Worm (Caenorhabditis elegans) whole organism, young adult: ENCODE data around the gene madf-1.

Source experiments
- B0035.1 ChIP-seq: sonication (generic microtip); optimal IDR thresholded peaks from 2 replicates; lab custom pipeline; 2016; ENCODE audit warnings: missing genetic modification characterization, mild to moderate bottlenecking, missing compliant biosample characterization, missing genotype, missing genetic modification reagents
- B0261.1 ChIP-seq: sonication (generic microtip); optimal IDR thresholded peaks from 2 replicates; lab custom pipeline; 2016; ENCODE audit warnings: mild to moderate bottlenecking, missing genetic modification characterization, moderate library complexity, missing compliant biosample characterization
- B0336.3 ChIP-seq: fragments of 200-800 bp; sonication (Bioruptor generic); IDR thresholded peaks from 2 replicates; pipeline ENCODE4 v1.3.6; 2022; ENCODE audit warnings: missing genetic modification characterization, missing compliant biosample characterization
- D2030.7 ChIP-seq: fragments of 200-800 bp; sonication (Bioruptor generic); IDR thresholded peaks from 2 replicates; pipeline ENCODE4 v1.3.6; 2022; ENCODE audit warnings: missing genetic modification reagents, missing genetic modification characterization, missing compliant biosample characterization
- F33H1.4 ChIP-seq: fragments of 200-800 bp; sonication (Bioruptor generic); IDR thresholded peaks from 2 replicates; pipeline ENCODE4 v1.3.6; 2022; ENCODE audit warnings: missing genetic modification reagents, missing genetic modification characterization, missing compliant biosample characterization
- F37B4.10 ChIP-seq: fragments of 200-800 bp; sonication (Bioruptor generic); IDR thresholded peaks from 2 replicates; pipeline ENCODE4 v1.3.6; 2022; ENCODE audit warnings: missing genetic modification characterization, missing compliant biosample characterization
- K11D2.4 ChIP-seq: fragments of 200-800 bp; sonication (Bioruptor generic); IDR thresholded peaks from 2 replicates; pipeline ENCODE4 v1.3.6; 2022; ENCODE audit warnings: missing genetic modification reagents, missing genetic modification characterization, missing compliant biosample characterization
- Y95B8A.8 ChIP-seq: fragments of 200-800 bp; sonication (Bioruptor generic); IDR thresholded peaks from 2 replicates; pipeline ENCODE4 v1.3.6; 2022; ENCODE audit warnings: missing genetic modification reagents, missing genetic modification characterization, missing compliant biosample characterization
- ama-1 ChIP-seq, 3 experiments: fragments of 150-350 bp in 1 of 3; sonication (generic microtip) in 2 of 3; optimal IDR thresholded peaks; 2 replicates each; lab custom pipeline; 2014 to 2018; ENCODE audit warnings: missing biosample characterization in 2 of 3, missing genetic modification characterization in 2 of 3, missing genetic modification reagents in 2 of 3
- atf-7 ChIP-seq: sonication (generic microtip); optimal IDR thresholded peaks from 2 replicates; lab custom pipeline; 2017; ENCODE audit warnings: mild to moderate bottlenecking, missing genetic modification characterization, missing compliant biosample characterization
- bed-1 ChIP-seq: fragments of 200-800 bp; sonication (Bioruptor generic); IDR thresholded peaks from 2 replicates; pipeline ENCODE4 v1.3.6; 2022; ENCODE audit warnings: missing genetic modification reagents, missing genetic modification characterization, missing compliant biosample characterization
- cebp-1 ChIP-seq, 2 experiments: fragments of 200-800 bp in 1 of 2; sonication (Bioruptor generic) in 1 of 2; sonication (generic microtip) in 1 of 2; IDR thresholded peaks in 1 of 2; optimal IDR thresholded peaks in 1 of 2; 2 replicates each; pipeline versions ENCODE4 v1.3.6 to Lab custom; 2017 to 2022; ENCODE audit warnings: missing compliant biosample characterization in 2 of 2, missing genetic modification characterization in 2 of 2, mild to moderate bottlenecking in 1 of 2, missing genetic modification reagents in 1 of 2, moderate library complexity in 1 of 2
- ceh-100 ChIP-seq: fragments of 200-800 bp; sonication (Bioruptor generic); IDR thresholded peaks from 2 replicates; pipeline ENCODE4 v1.3.6; 2022; ENCODE audit warnings: missing genetic modification reagents, missing genetic modification characterization, missing compliant biosample characterization
- dox-1 ChIP-seq: fragments of 200-800 bp; sonication (Bioruptor generic); IDR thresholded peaks from 2 replicates; pipeline ENCODE4 v1.3.6; 2022; ENCODE audit warnings: missing genetic modification reagents, missing genetic modification characterization, missing compliant biosample characterization
- dpff-1 ChIP-seq: sonication (generic microtip); optimal IDR thresholded peaks from 2 replicates; lab custom pipeline; 2017; ENCODE audit warnings: mild to moderate bottlenecking, missing genetic modification characterization, missing compliant biosample characterization
- egl-44 ChIP-seq: fragments of 200-800 bp; sonication (Bioruptor generic); IDR thresholded peaks from 2 replicates; pipeline ENCODE4 v1.3.6; 2022; ENCODE audit warnings: missing genetic modification reagents, missing genetic modification characterization, missing compliant biosample characterization
- egrh-3 ChIP-seq: fragments of 200-800 bp; sonication (Bioruptor generic); IDR thresholded peaks from 2 replicates; pipeline ENCODE4 v1.3.6; 2022; ENCODE audit warnings: missing genetic modification reagents, missing genetic modification characterization, missing compliant biosample characterization
- gei-17 ChIP-seq: fragments of 200-800 bp; sonication (Bioruptor generic); optimal IDR thresholded peaks from 2 replicates; lab custom pipeline; 2018; ENCODE audit warnings: mild to moderate bottlenecking, missing genetic modification characterization, missing compliant biosample characterization
- hmg-1.2 ChIP-seq: fragments of 200-800 bp; sonication (Bioruptor generic); IDR thresholded peaks from 2 replicates; pipeline ENCODE4 v1.3.6; 2022; ENCODE audit warnings: missing genetic modification reagents, missing genetic modification characterization, missing compliant biosample characterization
- lag-1 ChIP-seq: fragments of 200-800 bp; sonication (Bioruptor generic); IDR thresholded peaks from 2 replicates; pipeline ENCODE4 v1.3.6; 2022; ENCODE audit warnings: missing genetic modification reagents, missing genetic modification characterization, missing compliant biosample characterization
- lin-26 ChIP-seq: fragments of 200-800 bp; sonication (Bioruptor generic); IDR thresholded peaks from 2 replicates; pipeline ENCODE4 v1.3.6; 2022; ENCODE audit warnings: missing genetic modification reagents, missing genetic modification characterization, missing compliant biosample characterization
- madf-6 ChIP-seq: fragments of 200-800 bp; sonication (Bioruptor generic); IDR thresholded peaks from 2 replicates; pipeline ENCODE4 v1.3.6; 2022; ENCODE audit warnings: missing genetic modification reagents, missing genetic modification characterization, missing compliant biosample characterization
- mcd-1 ChIP-seq: fragments of 200-800 bp; sonication (Bioruptor generic); IDR thresholded peaks from 2 replicates; pipeline ENCODE4 v1.3.6; 2022; ENCODE audit warnings: missing genetic modification reagents, missing genetic modification characterization, missing compliant biosample characterization
- nfya-2 ChIP-seq: fragments of 200-800 bp; sonication (Bioruptor generic); IDR thresholded peaks from 2 replicates; pipeline ENCODE4 v1.3.6; 2022; ENCODE audit warnings: missing genetic modification reagents, missing genetic modification characterization, missing compliant biosample characterization
- nfyb-1 ChIP-seq: fragments of 200-800 bp; sonication (Bioruptor generic); IDR thresholded peaks from 2 replicates; pipeline ENCODE4 v1.3.6; 2022; ENCODE audit warnings: missing genetic modification reagents, missing genetic modification characterization, missing compliant biosample characterization
- pbrm-1 ChIP-seq: fragments of 200-800 bp; sonication (Bioruptor generic); IDR thresholded peaks from 2 replicates; pipeline ENCODE4 v1.3.6; 2022; ENCODE audit warnings: missing genetic modification reagents, missing genetic modification characterization, missing compliant biosample characterization
- rcor-1 ChIP-seq: fragments of 200-800 bp; sonication (Bioruptor generic); IDR thresholded peaks from 2 replicates; pipeline ENCODE4 v1.3.6; 2022; ENCODE audit warnings: missing genetic modification reagents, missing genetic modification characterization, missing compliant biosample characterization
- rpc-1 ChIP-seq, 2 experiments: fragments of 150-350 bp in 1 of 2; sonication (generic microtip) in 1 of 2; optimal IDR thresholded peaks; 2 replicates each; lab custom pipeline; 2014 to 2018; ENCODE audit warnings: missing biosample characterization in 1 of 2, missing genetic modification characterization in 1 of 2, missing genetic modification reagents in 1 of 2, missing genotype in 1 of 2
- snpc-4 ChIP-seq, 5 experiments: fragments of 150-350 bp in 1 of 5; sonication (generic microtip) in 4 of 5; optimal IDR thresholded peaks; 2 replicates each; lab custom pipeline; 2014 to 2018; ENCODE audit warnings: missing genetic modification characterization in 5 of 5, missing biosample characterization in 3 of 5, antibody characterized with exemption in 2 of 5, mild to moderate bottlenecking in 2 of 5, missing compliant biosample characterization in 2 of 5, missing genotype in 2 of 5, moderate library complexity in 2 of 5, missing genetic modification reagents in 1 of 5
- somi-1 ChIP-seq: fragments of 200-800 bp; sonication (Bioruptor generic); optimal IDR thresholded peaks from 2 replicates; lab custom pipeline; 2018; ENCODE audit warnings: mild to moderate bottlenecking, missing genetic modification characterization, missing compliant biosample characterization
- tbp1 ChIP-seq: fragments of 200-800 bp; sonication (Bioruptor generic); optimal IDR thresholded peaks from 2 replicates; lab custom pipeline; 2018; ENCODE audit warnings: mild to moderate bottlenecking, missing genetic modification characterization, missing compliant biosample characterization
- zfh-2 ChIP-seq: fragments of 200-800 bp; sonication (Bioruptor generic); conservative IDR thresholded peaks from 2 replicates; pipeline ENCODE4 v1.3.6; 2022; ENCODE audit warnings: missing genetic modification reagents, missing genetic modification characterization, missing compliant biosample characterization
- ztf-18 ChIP-seq: sonication (generic microtip); optimal IDR thresholded peaks from 2 replicates; lab custom pipeline; 2016; ENCODE audit warnings: missing genotype, mild to moderate bottlenecking, missing genetic modification characterization, missing compliant biosample characterization

Gene madf-1

DNA sequence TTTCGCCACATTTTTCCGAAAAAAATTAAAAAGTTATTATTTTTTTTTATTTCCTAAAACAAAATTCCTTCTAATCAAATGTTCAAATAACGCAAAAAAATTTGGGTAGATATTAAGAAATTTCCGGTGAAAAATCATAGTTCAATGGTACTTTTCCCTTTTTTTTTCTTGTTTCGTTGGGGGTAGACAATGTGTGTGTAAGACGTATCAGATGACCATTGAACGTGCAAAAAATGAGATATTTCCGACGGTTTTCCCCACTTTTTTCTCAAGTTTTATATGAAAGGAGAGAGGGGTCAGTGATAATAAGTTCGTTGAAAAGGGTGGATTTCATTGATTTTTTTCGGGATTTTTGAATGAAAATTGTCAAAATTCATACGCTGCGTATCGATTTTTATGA lies 5.6 kb downstream of the madf-1 start:
- no peak for TF ChIP-seq bed-1
- TF ChIP-seq egl-44 (GFP tag; lab: Robert Waterston, UW), result no peak
- TF ChIP-seq, all 124 proteins: peak for 0

DNA sequence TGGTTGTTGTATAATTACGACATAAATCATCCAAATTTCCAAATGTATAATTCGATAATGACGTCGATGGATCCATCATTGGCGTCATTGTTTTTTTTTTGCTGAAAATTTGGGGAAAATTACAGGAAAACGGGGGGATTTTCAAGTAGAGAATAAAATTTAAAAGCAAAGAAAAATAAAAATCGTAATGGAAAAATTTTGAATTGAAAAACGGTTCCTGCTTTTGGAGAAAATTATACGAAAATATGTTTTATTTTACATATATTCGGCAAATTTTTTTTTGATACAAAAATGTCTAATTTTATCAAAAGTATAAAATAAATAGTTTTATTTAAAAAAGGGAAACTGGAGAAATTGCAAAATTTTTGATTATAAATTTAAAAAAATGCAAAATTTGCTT lies 6.8 kb downstream of the madf-1 start, which contains the start of gene zipt-15:
zipt-15 (minus strand) TSS at position 101 of the 400 bp plus-strand sequence.
- no peak for TF ChIP-seq somi-1 (GFP tag; lab: Kevin White, UChicago)
- TF ChIP-seq madf-6 (GFP tag; lab: Robert Waterston, UW), result no peak
- TF ChIP-seq D2030.7 (GFP tag; lab: Robert Waterston, UW), result no peak
- no peak for TF ChIP-seq nfya-2 (GFP tag; lab: Robert Waterston, UW)
- TF ChIP-seq lag-1 (GFP tag; lab: Robert Waterston, UW), result no peak
- TF ChIP-seq mcd-1, result no peak
- TF ChIP-seq nfyb-1 (GFP tag; lab: Robert Waterston, UW), result no peak

DNA sequence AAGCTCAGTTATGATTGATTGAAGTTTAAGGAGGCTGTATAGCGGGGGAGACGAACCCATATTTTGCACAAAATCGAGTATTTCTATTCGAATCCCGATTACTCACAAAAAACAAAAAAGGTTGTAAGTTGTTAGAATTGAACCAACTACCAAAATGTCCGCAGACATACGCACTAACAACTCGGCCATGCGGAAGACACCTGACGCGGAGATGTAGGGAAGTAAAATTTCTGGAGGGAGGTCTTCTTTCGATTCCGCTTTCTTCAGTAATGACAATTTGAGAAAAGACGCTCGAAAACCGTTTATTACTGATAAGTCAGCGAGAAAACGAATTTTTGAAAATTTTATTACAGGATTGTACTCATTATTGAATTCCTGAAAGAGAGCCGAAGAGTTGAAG lies 13.8 kb downstream of the madf-1 start:
- TF ChIP-seq ama-1 (optimal IDR thresholded peaks at IDR 0.05; lab: Kevin White, UChicago) (no peak), ama-1 (GFP tag; optimal IDR thresholded peaks at IDR 0.05; lab: Kevin White, UChicago) (no peak), snpc-4 (GFP tag; optimal IDR thresholded peaks at IDR 0.05; lab: Kevin White, UChicago) (no peak), snpc-4 (tag; optimal IDR thresholded peaks at IDR 0.05; lab: Kevin White, UChicago) (peak in 1 of 4 experiments; percentile 35), dpff-1 (tag; lab: Kevin White, UChicago) (no peak), B0336.3 (GFP tag; lab: Robert Waterston, UW) (no peak), rpc-1 (optimal IDR thresholded peaks at IDR 0.05; lab: Kevin White, UChicago) (peak; percentile 18), rpc-1 (tag; optimal IDR thresholded peaks at IDR 0.05; lab: Kevin White, UChicago) (peak; percentile 29), tbp1 (GFP tag; lab: Kevin White, UChicago) (peak; percentile 64), B0261.1 (peak; percentile 43), atf-7 (tag; lab: Kevin White, UChicago) (no peak), nfya-2 (GFP tag; lab: Robert Waterston, UW) (no peak), bed-1 (no peak), egrh-3 (no peak), B0035.1 (tag; lab: Kevin White, UChicago) (no peak), F33H1.4 (no peak), gei-17 (GFP tag; lab: Kevin White, UChicago) (no peak), Y95B8A.8 (GFP tag; lab: Robert Waterston, UW) (no peak)

DNA sequence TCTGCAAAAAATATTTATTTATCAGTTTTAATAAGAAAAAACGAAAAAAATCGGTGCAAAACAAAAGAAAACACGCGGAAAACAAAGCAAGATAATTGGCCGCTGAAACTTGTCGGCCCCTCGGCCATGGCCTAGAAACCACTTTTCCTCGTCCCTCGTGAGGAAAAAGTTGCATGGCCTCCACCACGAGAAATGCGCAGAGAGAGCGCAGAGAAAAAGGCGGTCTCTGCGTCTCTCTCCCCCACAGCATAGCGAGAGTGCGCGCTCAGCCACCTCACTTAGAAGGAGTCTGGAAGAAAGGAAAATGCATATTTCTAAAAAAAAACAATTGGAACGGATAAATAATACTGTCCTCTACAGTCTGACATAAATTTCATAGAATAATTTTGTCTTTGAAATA lies 18.4 kb downstream of the madf-1 start:
- TF ChIP-seq rcor-1, result peak; percentile 66; the same call in 1 of the 2 replicates
- TF ChIP-seq pbrm-1 (GFP tag; lab: Robert Waterston, UW), result peak; percentile 21; the same call in 1 of the 2 replicates
- 0 out of 2 replicates have a peak, but pooled peaks have one; percentile 23 for TF ChIP-seq lin-26 (GFP tag; lab: Robert Waterston, UW)
- TF ChIP-seq dox-1 (GFP tag; lab: Robert Waterston, UW), result peak; percentile 74
- peak; percentile 30; the same call in 1 of the 2 replicates for TF ChIP-seq cebp-1 (GFP tag; IDR thresholded peaks at IDR 0.05; lab: Robert Waterston, UW)
- peak; percentile 24 for TF ChIP-seq cebp-1 (tag; optimal IDR thresholded peaks at IDR 0.05; lab: Kevin White, UChicago)
- peak; percentile 48; the same call in 1 of the 2 replicates for TF ChIP-seq egl-44 (GFP tag; lab: Robert Waterston, UW)
- 0 out of 2 replicates have a peak, but pooled peaks have one; percentile 16 for TF ChIP-seq F33H1.4
- peak; percentile 93 for TF ChIP-seq hmg-1.2
- 0 out of 2 replicates have a peak, but pooled peaks have one; percentile 28 for TF ChIP-seq lag-1 (GFP tag; lab: Robert Waterston, UW)
- 0 out of 2 replicates have a peak, but pooled peaks have one; percentile 36 for TF ChIP-seq F37B4.10
- TF ChIP-seq ceh-100 (GFP tag; lab: Robert Waterston, UW), result peak; percentile 67
- TF ChIP-seq egrh-3, result peak; percentile 37; the same call in 1 of the 2 replicates
- TF ChIP-seq mcd-1, result peak; percentile 89
- TF ChIP-seq K11D2.4 (GFP tag; lab: Robert Waterston, UW), result peak; percentile 66
- peak; percentile 55 for TF ChIP-seq zfh-2
- peak; percentile 74 for TF ChIP-seq ztf-18 (tag; lab: Kevin White, UChicago)
- TF ChIP-seq, all 124 proteins: peak for 16; not testable (repeated sequence) for 108
